Worm (Caenorhabditis elegans) whole organism, L4/young adult: Measurements from ENCODE around the gene col-144.

Experiments
- W03F9.2 ChIP-seq: fragments of 150-350 bp; optimal IDR thresholded peaks from 2 replicates; lab custom pipeline; 2014; ENCODE audit warnings: missing biosample characterization, missing genetic modification characterization
- dao-5 ChIP-seq: sonication (generic microtip); optimal IDR thresholded peaks from 2 replicates; lab custom pipeline; 2016; ENCODE audit warnings: missing genotype, missing genetic modification characterization, moderate library complexity, missing compliant biosample characterization
- him-1 ChIP-seq: sonication (generic microtip); optimal IDR thresholded peaks from 2 replicates; lab custom pipeline; 2016; ENCODE audit warnings: missing genotype, missing genetic modification reagents, missing genetic modification characterization, missing compliant biosample characterization

ce11 chrV:9162118-9162729, 1.8 kb upstream of the col-144 start:
- no peak for TF ChIP-seq him-1 (tag; lab: Kevin White, UChicago)
- TF ChIP-seq W03F9.2, result no peak
- no peak for TF ChIP-seq dao-5 (tag; lab: Kevin White, UChicago)
